3 fruit fly cellular contexts compared by ENCODE assay signal in genomic region chr3L:14605291-14605690, dm6.
TF ChIP-seq lines count a peak whose summit lies in the region.

No protein-coding gene starts in this region.

- peak; percentile 26 for TF ChIP-seq CTCF in whole organism, embryonic (GFP tag; optimal IDR thresholded peaks at IDR 0.05; lab: Kevin White, UChicago)

TF ChIP-seq in whole organism, adult, 20 proteins besides CTCF, POLR2A, EP300 and RAD21:
- no peak for TF ChIP-seq cnc (optimal IDR thresholded peaks at IDR 0.05; lab: Kevin White, UChicago)
- no peak for TF ChIP-seq CG33017 (tag; optimal IDR thresholded peaks at IDR 0.05; lab: Kevin White, UChicago)
- peak; percentile 59 for TF ChIP-seq bab1 (GFP tag; optimal IDR thresholded peaks at IDR 0.05; lab: Kevin White, UChicago)
- TF ChIP-seq Hr96 (GFP tag; optimal IDR thresholded peaks at IDR 0.05; lab: Kevin White, UChicago) = no peak
- TF ChIP-seq toe (GFP tag; optimal IDR thresholded peaks at IDR 0.05; lab: Kevin White, UChicago) = no peak
- TF ChIP-seq CG1620 (GFP tag; optimal IDR thresholded peaks at IDR 0.05; lab: Kevin White, UChicago) = no peak
- no peak for TF ChIP-seq ovo (GFP tag; optimal IDR thresholded peaks at IDR 0.05; lab: Kevin White, UChicago)
- no peak for TF ChIP-seq Crg-1 (GFP tag; optimal IDR thresholded peaks at IDR 0.05; lab: Kevin White, UChicago)
- TF ChIP-seq Clk (GFP tag; optimal IDR thresholded peaks at IDR 0.05; lab: Kevin White, UChicago) = no peak

TF ChIP-seq in whole organism, embryonic, 481 proteins besides CTCF, POLR2A, EP300 and RAD21:
- TF ChIP-seq sob (GFP tag; IDR thresholded peaks at IDR 0.05; lab: Robert Waterston, UW) (0 out of 2 replicates have a peak, but pooled peaks have one; percentile 10), CG4328 (GFP tag; optimal IDR thresholded peaks at IDR 0.05; lab: Kevin White, UChicago) (no peak), CG18262 (tag; optimal IDR thresholded peaks at IDR 0.05; lab: Kevin White, UChicago) (peak; percentile 8), lbe (GFP tag; optimal IDR thresholded peaks at IDR 0.05; lab: Kevin White, UChicago) (no peak)

TF ChIP-seq in whole organism, prepupa, 60 proteins besides CTCF, POLR2A, EP300 and RAD21:
- no peak for TF ChIP-seq salr (GFP tag; optimal IDR thresholded peaks at IDR 0.05; lab: Kevin White, UChicago)
- no peak for TF ChIP-seq OdsH (GFP tag; optimal IDR thresholded peaks at IDR 0.05; lab: Kevin White, UChicago)
- TF ChIP-seq Hr38 (GFP tag; optimal IDR thresholded peaks at IDR 0.05; lab: Kevin White, UChicago) = no peak
- TF ChIP-seq Eip78C (GFP tag; lab: Kevin White, UChicago) = peak; percentile 65
TF ChIP-seq in whole organism, prepupa: peak in this region for 1.
